Fruit fly (Drosophila melanogaster) whole organism, embryonic: ENCODE data around the gene JIL-1.

Experiments
- Blimp-1 ChIP-seq: fragments of 200-800 bp; sonication (Bioruptor generic); optimal IDR thresholded peaks from 3 replicates; lab custom pipeline; 2018; ENCODE audit warnings: missing biosample characterization, missing genetic modification characterization, mild to moderate bottlenecking, moderate library complexity, missing genetic modification reagents
- CG10147 ChIP-seq: fragments of 200-800 bp; sonication (Bioruptor generic); optimal IDR thresholded peaks from 2 replicates; lab custom pipeline; 2019; ENCODE audit warnings: missing biosample characterization, mild to moderate bottlenecking, missing genetic modification characterization, moderate library complexity
- CG10366 ChIP-seq: fragments of 200-800 bp; sonication (Bioruptor generic); IDR thresholded peaks from 2 replicates; pipeline ENCODE4 v1.3.6; 2022; ENCODE audit warnings: missing biosample characterization, missing genetic modification characterization
- CG10565 ChIP-seq: fragments of 200-800 bp; sonication (Bioruptor generic); optimal IDR thresholded peaks from 3 replicates; lab custom pipeline; 2016; ENCODE audit warnings: missing biosample characterization, mild to moderate bottlenecking, missing genetic modification characterization
- CG11560 ChIP-seq: fragments of 200-800 bp; sonication (Bioruptor generic); IDR thresholded peaks from 3 replicates; pipeline ENCODE4 v1.3.6; 2022; ENCODE audit warnings: missing biosample characterization, missing genetic modification characterization
- CG12236 ChIP-seq: fragments of 200-800 bp; sonication (Bioruptor generic); optimal IDR thresholded peaks from 2 replicates; lab custom pipeline; 2016; ENCODE audit warnings: missing biosample characterization, missing genetic modification characterization
- CG12769 ChIP-seq: fragments of 200-800 bp; sonication (Bioruptor generic); optimal IDR thresholded peaks from 2 replicates; lab custom pipeline; 2019; ENCODE audit warnings: missing biosample characterization, mild to moderate bottlenecking, missing genetic modification characterization, moderate library complexity
- CG14050 ChIP-seq: fragments of 200-800 bp; sonication (Bioruptor generic); IDR thresholded peaks from 3 replicates; pipeline ENCODE4 v1.3.6; 2022; ENCODE audit warnings: missing biosample characterization, missing genetic modification characterization
- CG15011 ChIP-seq: fragments of 200-800 bp; sonication (Bioruptor generic); optimal IDR thresholded peaks from 3 replicates; lab custom pipeline; 2018; ENCODE audit warnings: missing biosample characterization, mild to moderate bottlenecking, missing genetic modification characterization
- CG15514 ChIP-seq: fragments of 200-800 bp; sonication (Bioruptor generic); optimal IDR thresholded peaks from 3 replicates; lab custom pipeline; 2017; ENCODE audit warnings: missing biosample characterization, missing genetic modification characterization, mild to moderate bottlenecking, moderate library complexity, missing genetic modification reagents
- CG16779 ChIP-seq: fragments of 200-800 bp; sonication (Bioruptor generic); IDR thresholded peaks from 2 replicates; pipeline ENCODE4 v1.3.6; 2022; ENCODE audit warnings: missing biosample characterization, missing genetic modification characterization
- CG17361 ChIP-seq: fragments of 200-800 bp; sonication (Bioruptor generic); IDR thresholded peaks from 3 replicates; pipeline ENCODE4 v1.3.6; 2022; ENCODE audit warnings: missing biosample characterization, missing genetic modification characterization
- CG17829 ChIP-seq: fragments of 200-800 bp; optimal IDR thresholded peaks from 2 replicates; lab custom pipeline; 2019; ENCODE audit warnings: missing biosample characterization, mild to moderate bottlenecking, missing genetic modification characterization, moderate library complexity
- CG1792 ChIP-seq: fragments of 200-800 bp; sonication (Bioruptor generic); optimal IDR thresholded peaks from 2 replicates; lab custom pipeline; 2016; ENCODE audit warnings: missing biosample characterization, missing genetic modification characterization
- CG18262 ChIP-seq: fragments of 200-800 bp; optimal IDR thresholded peaks from 3 replicates; lab custom pipeline; 2019; ENCODE audit warnings: missing biosample characterization, mild to moderate bottlenecking, missing genetic modification characterization, moderate library complexity
- CG3065 ChIP-seq: fragments of 200-800 bp; sonication (Bioruptor generic); optimal IDR thresholded peaks from 2 replicates; lab custom pipeline; 2016; ENCODE audit warnings: missing biosample characterization, missing genetic modification characterization
- CG3726 ChIP-seq: fragments of 200-800 bp; sonication (Bioruptor generic); IDR thresholded peaks from 3 replicates; pipeline ENCODE4, ENCODE4 v1.3.6; 2022; ENCODE audit warnings: missing biosample characterization, missing genetic modification characterization
- CG4424 ChIP-seq: fragments of 200-800 bp; sonication (Bioruptor generic); optimal IDR thresholded peaks from 3 replicates; lab custom pipeline; 2016; ENCODE audit warnings: missing biosample characterization, missing genetic modification characterization
- CG5953 ChIP-seq: fragments of 200-800 bp; sonication (Bioruptor generic); IDR thresholded peaks from 2 replicates; pipeline ENCODE4 v1.3.6; 2022; ENCODE audit warnings: missing biosample characterization, missing genetic modification characterization
- CG6254 ChIP-seq: fragments of 200-800 bp; sonication (Bioruptor generic); optimal IDR thresholded peaks from 3 replicates; lab custom pipeline; 2017; ENCODE audit warnings: mild to moderate bottlenecking, missing biosample characterization, missing genetic modification reagents, missing genetic modification characterization
- CG6654 ChIP-seq: fragments of 200-800 bp; sonication (Bioruptor generic); optimal IDR thresholded peaks from 2 replicates; lab custom pipeline; 2017; ENCODE audit warnings: missing biosample characterization, mild to moderate bottlenecking, missing genetic modification characterization
- CG6683 ChIP-seq: fragments of 200-800 bp; sonication (Bioruptor generic); optimal IDR thresholded peaks from 2 replicates; lab custom pipeline; 2017; ENCODE audit warnings: missing biosample characterization, mild to moderate bottlenecking, missing genetic modification characterization, missing genetic modification reagents
- CG7372 ChIP-seq: fragments of 200-800 bp; sonication (Bioruptor generic); IDR thresholded peaks from 2 replicates; pipeline ENCODE4 v1.3.6; 2022; ENCODE audit warnings: missing biosample characterization, missing genetic modification characterization
- CG8765 ChIP-seq: fragments of 200-800 bp; sonication (Bioruptor generic); IDR thresholded peaks from 2 replicates; pipeline ENCODE4 v1.3.6; 2022; ENCODE audit warnings: missing biosample characterization, missing genetic modification characterization
- CG9215 ChIP-seq: fragments of 200-800 bp; sonication (Bioruptor generic); IDR thresholded peaks from 2 replicates; pipeline ENCODE4 v1.3.6; 2022; ENCODE audit warnings: missing biosample characterization, missing genetic modification characterization
- Camta ChIP-seq: fragments of 200-800 bp; sonication (Bioruptor generic); optimal IDR thresholded peaks from 2 replicates; lab custom pipeline; 2016; ENCODE audit warnings: missing biosample characterization, missing genetic modification characterization
- CkIIα-i1 ChIP-seq: fragments of 200-800 bp; sonication (Bioruptor generic); IDR thresholded peaks from 2 replicates; pipeline ENCODE4 v1.3.6; 2022; ENCODE audit warnings: missing biosample characterization, missing genetic modification characterization
- Dip2 ChIP-seq: fragments of 200-800 bp; sonication (Bioruptor generic); IDR thresholded peaks from 2 replicates; pipeline ENCODE4 v1.3.6; 2022; ENCODE audit warnings: missing biosample characterization, missing genetic modification characterization
- HLH54F ChIP-seq: fragments of 200-800 bp; sonication (Bioruptor generic); optimal IDR thresholded peaks from 3 replicates; lab custom pipeline; 2016; ENCODE audit warnings: missing biosample characterization, missing genetic modification characterization
- Kr ChIP-seq: fragments of 200-800 bp; sonication (Bioruptor generic); optimal IDR thresholded peaks from 2 replicates; lab custom pipeline; 2017; ENCODE audit warnings: missing biosample characterization, mild to moderate bottlenecking, missing genetic modification characterization
- Lhr ChIP-seq: fragments of 200-800 bp; sonication (Bioruptor generic); optimal IDR thresholded peaks from 3 replicates; lab custom pipeline; 2017; ENCODE audit warnings: mild to moderate bottlenecking, missing biosample characterization, missing genetic modification reagents, missing genetic modification characterization
- Neu2 ChIP-seq: fragments of 200-800 bp; sonication (Bioruptor generic); optimal IDR thresholded peaks from 3 replicates; lab custom pipeline; 2016; ENCODE audit warnings: missing biosample characterization, missing genetic modification characterization, borderline replicate concordance
- Nf-YB ChIP-seq: fragments of 200-800 bp; sonication (Bioruptor generic); optimal IDR thresholded peaks from 3 replicates; lab custom pipeline; 2019; ENCODE audit warnings: missing biosample characterization, mild to moderate bottlenecking, missing genetic modification characterization, moderate library complexity
- Oli ChIP-seq: fragments of 200-800 bp; sonication (Bioruptor generic); optimal IDR thresholded peaks from 2 replicates; lab custom pipeline; 2018; ENCODE audit warnings: missing biosample characterization, mild to moderate bottlenecking, missing genetic modification characterization, moderate library complexity
- Pdp1 ChIP-seq, 2 experiments: fragments of 200-800 bp; sonication (Bioruptor generic); optimal IDR thresholded peaks; 3 replicates each; lab custom pipeline; 2016; ENCODE audit warnings: missing biosample characterization in 2 of 2, missing genetic modification characterization in 2 of 2, mild to moderate bottlenecking in 1 of 2, moderate library complexity in 1 of 2
- Ravus ChIP-seq: fragments of 200-800 bp; sonication (Bioruptor generic); IDR thresholded peaks from 2 replicates; pipeline ENCODE4 v1.3.6; 2022; ENCODE audit warnings: missing biosample characterization, missing genetic modification characterization
- az2 ChIP-seq: fragments of 200-800 bp; sonication (Bioruptor generic); optimal IDR thresholded peaks from 3 replicates; lab custom pipeline; 2016; ENCODE audit warnings: missing biosample characterization, missing genetic modification characterization
- bbx ChIP-seq: fragments of 200-800 bp; sonication (Bioruptor generic); IDR thresholded peaks from 2 replicates; pipeline ENCODE4 v1.3.6; 2022; ENCODE audit warnings: missing biosample characterization, missing genetic modification characterization; ENCODE audit not compliant: partially characterized antibody
- caup ChIP-seq: fragments of 200-800 bp; sonication (Bioruptor generic); optimal IDR thresholded peaks from 3 replicates; lab custom pipeline; 2017; ENCODE audit warnings: missing biosample characterization, mild to moderate bottlenecking, missing genetic modification characterization, moderate library complexity; ENCODE audit not compliant: severe bottlenecking
- crp ChIP-seq, 2 experiments: fragments of 200-800 bp; sonication (Bioruptor generic); optimal IDR thresholded peaks; 2 replicates in 1 of 2; 3 replicates in 1 of 2; lab custom pipeline; 2017; ENCODE audit warnings: missing biosample characterization in 2 of 2, missing genetic modification characterization in 2 of 2, mild to moderate bottlenecking in 1 of 2, moderate library complexity in 1 of 2
- ewg ChIP-seq: fragments of 200-800 bp; sonication (Bioruptor generic); optimal IDR thresholded peaks from 3 replicates; lab custom pipeline; 2017; ENCODE audit warnings: mild to moderate bottlenecking, missing biosample characterization, missing genetic modification reagents, missing genetic modification characterization
- eyg ChIP-seq: fragments of 200-800 bp; sonication (Bioruptor generic); optimal IDR thresholded peaks from 3 replicates; lab custom pipeline; 2016; ENCODE audit warnings: missing biosample characterization, missing genetic modification characterization
- fu2 ChIP-seq: fragments of 200-800 bp; sonication (Bioruptor generic); optimal IDR thresholded peaks from 2 replicates; lab custom pipeline; 2016; ENCODE audit warnings: missing biosample characterization, missing genetic modification characterization
- inv ChIP-seq: fragments of 200-800 bp; sonication (Bioruptor generic); IDR thresholded peaks from 2 replicates; pipeline ENCODE4 v1.3.6; 2022; ENCODE audit warnings: missing biosample characterization, missing genetic modification characterization; ENCODE audit not compliant: partially characterized antibody
- jumu ChIP-seq: fragments of 200-800 bp; sonication (Bioruptor generic); optimal IDR thresholded peaks from 3 replicates; lab custom pipeline; 2016; ENCODE audit warnings: missing biosample characterization, missing genetic modification characterization
- mld ChIP-seq: fragments of 200-800 bp; sonication (Bioruptor generic); IDR thresholded peaks from 3 replicates; pipeline ENCODE4 v1.3.6; 2022; ENCODE audit warnings: missing biosample characterization, missing genetic modification characterization; ENCODE audit not compliant: partially characterized antibody
- ro ChIP-seq: fragments of 200-800 bp; sonication (Bioruptor generic); IDR thresholded peaks from 2 replicates; pipeline ENCODE4 v1.3.6; 2022; ENCODE audit warnings: missing biosample characterization, missing genetic modification characterization
- ssp ChIP-seq: fragments of 200-800 bp; sonication (Bioruptor generic); IDR thresholded peaks from 2 replicates; pipeline ENCODE4 v1.3.6; 2022; ENCODE audit warnings: missing biosample characterization, missing genetic modification characterization
- stc ChIP-seq: fragments of 200-800 bp; sonication (Bioruptor generic); IDR thresholded peaks from 2 replicates; pipeline ENCODE4 v1.3.6; 2022; ENCODE audit warnings: missing biosample characterization, missing genetic modification characterization
- tgo ChIP-seq: fragments of 200-800 bp; sonication (Bioruptor generic); IDR thresholded peaks from 3 replicates; pipeline ENCODE4 v1.3.6; 2022; ENCODE audit warnings: missing biosample characterization, missing genetic modification characterization

Gene JIL-1

dm6 chr3L:11096195-11096908 is 3.4 kb upstream of the JIL-1 start, which contains the start of the genes CG46439, Iyd and CG33947:
Gene CG46439 (minus strand): TSS chr3L:11096245.
Gene Iyd (minus strand): TSS chr3L:11096245.
Gene CG33947 (plus strand): TSS chr3L:11096496.
- TF ChIP-seq Pdp1 (GFP tag; optimal IDR thresholded peaks at IDR 0.05; lab: Kevin White, UChicago) (peak in 1 of 2 experiments; percentile 87), CG16779 (GFP tag; lab: Robert Waterston, UW) (no peak), CG17829 (tag; lab: Kevin White, UChicago) (peak; percentile 29), eyg (GFP tag; lab: Kevin White, UChicago) (no peak), CG15011 (no peak), CG3726 (GFP tag; lab: Robert Waterston, UW) (no peak), fu2 (no peak), CG17361 (0 out of 3 replicates have a peak, but pooled peaks have one; percentile 17), CG9215 (GFP tag; lab: Robert Waterston, UW) (no peak), Oli (tag; lab: Kevin White, UChicago) (no peak), CG8765 (GFP tag; lab: Robert Waterston, UW) (no peak), Neu2 (no peak), Nf-YB (GFP tag; lab: Kevin White, UChicago) (no peak), Kr (GFP tag; lab: Kevin White, UChicago) (no peak), CG6654 (GFP tag; lab: Kevin White, UChicago) (no peak), crp (GFP tag; optimal IDR thresholded peaks at IDR 0.05; lab: Kevin White, UChicago) (peak; percentile 70 to 93), CG10366 (GFP tag; lab: Robert Waterston, UW) (no peak), ewg (no peak), ro (GFP tag; lab: Robert Waterston, UW) (no peak), CG10565 (GFP tag; lab: Kevin White, UChicago) (no peak), CG11560 (tag; lab: Robert Waterston, UW) (no peak), ssp (GFP tag; lab: Robert Waterston, UW) (no peak), Ravus (GFP tag; lab: Robert Waterston, UW) (no peak), Dip2 (no peak), mld (GFP tag; lab: Robert Waterston, UW) (no peak), CG6254 (GFP tag; lab: Kevin White, UChicago) (no peak), HLH54F (GFP tag; lab: Kevin White, UChicago) (peak; percentile 0), CG7372 (GFP tag; lab: Robert Waterston, UW) (no peak), inv (GFP tag; lab: Robert Waterston, UW) (no peak), stc (no peak), CG10147 (GFP tag; lab: Kevin White, UChicago) (no peak), CG14050 (GFP tag; lab: Robert Waterston, UW) (no peak), jumu (no peak), bbx (GFP tag; lab: Robert Waterston, UW) (no peak), CG15514 (GFP tag; lab: Kevin White, UChicago) (peak; percentile 71), CG1792 (no peak), CG12769 (tag; lab: Kevin White, UChicago) (no peak), Lhr (no peak), CG12236 (GFP tag; lab: Kevin White, UChicago) (no peak), CG5953 (GFP tag; lab: Robert Waterston, UW) (no peak), CkIIα-i1 (GFP tag; lab: Robert Waterston, UW) (no peak), caup (GFP tag; lab: Kevin White, UChicago) (no peak), az2 (GFP tag; lab: Kevin White, UChicago) (no peak), CG18262 (tag; lab: Kevin White, UChicago) (no peak), CG3065 (no peak), CG4424 (no peak), Blimp-1 (no peak), CG6683 (GFP tag; lab: Kevin White, UChicago) (no peak), Camta (GFP tag; lab: Kevin White, UChicago) (no peak), tgo (GFP tag; lab: Robert Waterston, UW) (no peak)
